Worm (Caenorhabditis elegans): ENCODE results near the gene F43C11.1.

The F43C11.1 gene

DNA sequence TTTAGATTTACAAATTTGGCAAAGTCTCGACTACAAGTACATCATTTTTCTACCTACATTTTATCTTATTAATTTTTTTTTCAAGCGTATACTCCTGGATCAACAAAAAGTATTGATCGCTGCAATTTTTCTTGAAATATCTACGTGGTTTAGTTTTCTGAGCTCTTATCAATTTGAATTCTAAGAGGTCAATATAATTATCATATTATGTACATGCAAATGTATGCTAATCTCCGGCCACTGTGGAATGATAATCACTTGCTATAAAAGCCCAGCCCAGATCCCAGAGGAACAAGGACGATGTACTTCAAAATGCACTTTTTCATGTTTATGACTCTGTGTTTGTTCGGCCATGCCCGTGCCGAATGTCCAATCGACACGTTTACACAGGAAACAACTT lies at the start of gene F43C11.1:
F43C11.1 (plus strand) TSS at position 301 of the 400 bp plus-strand sequence.
- TF ChIP-seq tbp1 (GFP tag; optimal IDR thresholded peaks at IDR 0.05) = no peak
- no peak for TF ChIP-seq rcor-1 (GFP tag; IDR thresholded peaks at IDR 0.05)
- no peak for TF ChIP-seq Y79H2A.3 (GFP tag; conservative IDR thresholded peaks at IDR 0.05)
- TF ChIP-seq sdz-38 (tag; optimal IDR thresholded peaks at IDR 0.05) = no peak
- no peak for TF ChIP-seq nhr-80 (tag; optimal IDR thresholded peaks at IDR 0.05)
- TF ChIP-seq dpl-1 (GFP tag; optimal IDR thresholded peaks at IDR 0.05) = no peak
- TF ChIP-seq hlh-26 (GFP tag; conservative IDR thresholded peaks at IDR 0.05) = no peak
- no peak for TF ChIP-seq snpc-3.4 (tag; optimal IDR thresholded peaks at IDR 0.05)
- TF ChIP-seq B0261.1 (tag; optimal IDR thresholded peaks at IDR 0.05) = no peak
- no peak for TF ChIP-seq F37B4.10 (GFP tag; IDR thresholded peaks at IDR 0.05)
- no peak for TF ChIP-seq nhr-27 (tag; optimal IDR thresholded peaks at IDR 0.05)
- no peak for TF ChIP-seq madf-6 (GFP tag; IDR thresholded peaks at IDR 0.05)
- TF ChIP-seq snpc-1.3 (tag; optimal IDR thresholded peaks at IDR 0.05; ENCODE audit: insufficient read depth) = no peak
- no peak for TF ChIP-seq C17E4.6 (GFP tag; IDR thresholded peaks at IDR 0.05)
- TF ChIP-seq lin-40 (tag; optimal IDR thresholded peaks at IDR 0.05) = no peak
- TF ChIP-seq ets-4 (GFP tag; optimal IDR thresholded peaks at IDR 0.05) = no peak

DNA sequence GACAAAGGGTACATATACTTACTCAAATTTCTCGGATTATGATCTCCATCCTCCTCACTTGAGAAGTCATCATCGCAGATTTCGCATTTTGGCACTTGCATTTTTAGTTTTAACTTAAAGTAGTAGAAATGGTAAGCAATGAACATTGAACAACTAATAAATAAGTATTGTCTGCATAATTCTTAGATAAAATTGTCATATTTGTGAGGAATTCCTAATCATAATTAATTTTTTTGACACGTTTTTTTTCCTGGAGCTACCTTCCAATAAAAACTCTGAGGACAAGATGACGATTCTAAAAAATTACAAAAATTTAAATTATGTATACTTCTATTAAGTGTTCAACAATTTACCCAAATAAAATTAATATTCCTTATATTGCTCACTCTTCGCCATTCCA lies 44.1 kb upstream of the F43C11.1 start, which contains the start of the genes trim-21 and B0281.1:
trim-21 (minus strand) TSS at position 101 of the 400 bp plus-strand sequence.
B0281.1 (plus strand) TSS at position 321 of the 400 bp plus-strand sequence.
- no peak for TF ChIP-seq B0336.3 (GFP tag; IDR thresholded peaks at IDR 0.05)
- no peak for TF ChIP-seq athp-1 (tag; optimal IDR thresholded peaks at IDR 0.05)
- no peak for TF ChIP-seq ztf-6 (GFP tag; IDR thresholded peaks at IDR 0.05)
- TF ChIP-seq lin-35 (GFP tag; optimal IDR thresholded peaks at IDR 0.05) = no peak
- no peak for TF ChIP-seq snpc-1.3 (tag; optimal IDR thresholded peaks at IDR 0.05; ENCODE audit: insufficient read depth)
- TF ChIP-seq lsy-27 (tag; optimal IDR thresholded peaks at IDR 0.05; ENCODE audit: borderline replicate concordance, insufficient read depth) = no peak
- no peak for TF ChIP-seq sptf-2 (GFP tag; optimal IDR thresholded peaks at IDR 0.05)

- TF ChIP-seq nhr-80 (tag; optimal IDR thresholded peaks at IDR 0.05) (peak; percentile 57), F49E8.2 (tag; optimal IDR thresholded peaks at IDR 0.05; ENCODE audit: insufficient read depth) (no peak)
Observed at ce11 chrII:2317883-2318357, 39.0 kb upstream of the F43C11.1 start, which contains the start of the genes ZK1240.5 and ZK1240.9. Gene ZK1240.5, minus strand, starts transcription at chrII:2317933. Gene ZK1240.9, plus strand, starts transcription at chrII:2318189.

DNA sequence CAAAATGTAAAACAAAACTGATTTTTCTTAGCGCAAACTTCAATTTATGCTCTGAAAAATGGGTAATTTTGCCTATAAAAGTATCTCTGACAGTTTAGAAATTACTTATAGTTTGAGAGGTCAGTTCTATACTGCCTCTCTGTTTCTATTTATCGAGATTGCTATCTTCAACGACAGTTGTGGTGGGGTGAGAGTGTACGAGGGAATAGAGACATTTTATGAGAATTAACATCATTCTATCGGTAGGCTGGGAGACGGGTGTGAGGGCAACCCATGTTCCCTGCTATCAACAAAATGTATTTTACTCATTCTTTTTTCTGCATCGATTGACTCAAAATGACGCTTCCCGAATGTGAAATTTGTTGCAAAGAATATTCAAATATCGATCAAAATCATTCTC lies 36.8 kb upstream of the F43C11.1 start, which contains the start of gene ZK1240.3:
ZK1240.3 (plus strand) TSS at position 238 of the 400 bp plus-strand sequence.
- TF ChIP-seq dox-1 (GFP tag; IDR thresholded peaks at IDR 0.05) (peak; percentile 50), ztf-26 (tag; optimal IDR thresholded peaks at IDR 0.05) (no peak), nfya-1 (tag; optimal IDR thresholded peaks at IDR 0.05; ENCODE audit: borderline replicate concordance, insufficient read depth) (no peak), nhr-179 (tag; optimal IDR thresholded peaks at IDR 0.05) (no peak), ets-4 (GFP tag; optimal IDR thresholded peaks at IDR 0.05) (peak; percentile 64), sea-2 (GFP tag; IDR thresholded peaks at IDR 0.05) (no peak), let-526 (GFP tag; IDR thresholded peaks at IDR 0.05) (no peak), nhr-80 (tag; optimal IDR thresholded peaks at IDR 0.05) (peak; percentile 93)

DNA sequence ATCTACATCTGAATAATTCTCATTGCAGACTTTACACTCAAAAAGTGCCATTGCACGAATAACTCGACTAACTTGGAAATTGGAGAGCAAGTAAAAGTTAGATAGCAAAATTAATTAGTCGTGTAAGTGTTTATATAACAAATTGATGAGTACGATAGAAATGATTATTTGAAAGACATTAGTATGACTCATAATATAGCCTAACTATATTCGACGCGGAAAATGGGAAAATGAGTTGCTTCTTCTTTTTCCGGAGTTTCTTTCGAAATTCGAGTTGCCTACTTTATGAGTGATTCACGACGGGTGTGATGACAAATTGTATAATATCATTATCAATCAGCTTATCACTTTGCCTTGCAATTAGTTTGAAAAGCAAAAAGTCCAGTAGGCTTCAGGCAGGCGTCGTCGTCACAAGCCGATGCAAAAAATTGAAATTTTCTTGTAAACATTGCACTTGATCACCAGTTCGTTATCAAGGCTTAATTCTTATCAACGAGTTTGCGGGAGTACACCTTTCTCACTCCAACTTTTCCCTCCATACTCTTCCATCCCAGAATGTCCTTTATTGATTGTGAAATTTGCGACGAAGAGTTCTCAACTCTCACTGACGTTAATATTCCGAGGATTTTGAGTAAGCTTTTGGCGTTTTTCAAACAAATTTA lies 33.9 kb upstream of the F43C11.1 start, which contains the start of the genes ZK1240.6 and ZK1240.2:
ZK1240.6 (minus strand) TSS at position 51 of the 662 bp plus-strand sequence.
ZK1240.2 (plus strand) TSS at position 520 of the 662 bp plus-strand sequence.
- TF ChIP-seq dox-1 (GFP tag; IDR thresholded peaks at IDR 0.05) (no peak), snpc-1.1 (tag; optimal IDR thresholded peaks at IDR 0.05; ENCODE audit: insufficient read depth) (no peak), madf-8 (GFP tag; conservative IDR thresholded peaks at IDR 0.05) (no peak), Y79H2A.3 (GFP tag; conservative IDR thresholded peaks at IDR 0.05) (no peak), nfya-2 (GFP tag; IDR thresholded peaks at IDR 0.05) (no peak), nhr-80 (tag; optimal IDR thresholded peaks at IDR 0.05) (peak; percentile 85), madf-6 (GFP tag; IDR thresholded peaks at IDR 0.05) (no peak), somi-1 (GFP tag; optimal IDR thresholded peaks at IDR 0.05) (no peak), ets-4 (GFP tag; optimal IDR thresholded peaks at IDR 0.05) (peak; percentile 58), bed-1 (GFP tag; IDR thresholded peaks at IDR 0.05) (no peak)
